Fruit fly (Drosophila melanogaster) whole organism, prepupa: ENCODE measurements around the gene Ran.
A peak's percentile ranks its signal among the peaks of the same experiment; 100 is the strongest.
"Not testable (repeated sequence)": the region's sequence is repeated elsewhere in the genome, so short reads cannot be mapped to it uniquely, and the experiment has no call there.

Experiments used
- Blimp-1 ChIP-seq: fragments of 200-800 bp; sonication (Bioruptor generic); optimal IDR thresholded peaks from 3 replicates; lab custom pipeline; 2017; ENCODE audit warnings: missing biosample characterization, missing genetic modification characterization, mild to moderate bottlenecking, moderate library complexity, missing genetic modification reagents
- CG11294 ChIP-seq: fragments of 200-800 bp; sonication (Bioruptor generic); IDR thresholded peaks from 2 replicates; pipeline ENCODE4 v1.3.6; 2022; ENCODE audit warnings: missing biosample characterization, missing genetic modification characterization
- CG11902 ChIP-seq: fragments of 200-800 bp; sonication (Bioruptor generic); optimal IDR thresholded peaks from 3 replicates; lab custom pipeline; 2016; ENCODE audit warnings: missing biosample characterization, missing genetic modification characterization
- CG1621 ChIP-seq: fragments of 200-800 bp; sonication (Bioruptor generic); optimal IDR thresholded peaks from 3 replicates; lab custom pipeline; 2018; ENCODE audit warnings: missing biosample characterization, mild to moderate bottlenecking, missing genetic modification characterization
- CG32006 ChIP-seq: fragments of 200-800 bp; sonication (Bioruptor generic); optimal IDR thresholded peaks from 3 replicates; lab custom pipeline; 2017; ENCODE audit warnings: missing biosample characterization, mild to moderate bottlenecking, missing genetic modification characterization
- CG34406 ChIP-seq: fragments of 200-800 bp; sonication (Bioruptor generic); optimal IDR thresholded peaks from 3 replicates; lab custom pipeline; 2016; ENCODE audit warnings: missing biosample characterization, missing genetic modification characterization
- CG3919 ChIP-seq: fragments of 200-800 bp; sonication (Bioruptor generic); optimal IDR thresholded peaks from 3 replicates; lab custom pipeline; 2016; ENCODE audit warnings: missing biosample characterization, missing genetic modification characterization
- CG4318 ChIP-seq: fragments of 200-800 bp; sonication (Bioruptor generic); optimal IDR thresholded peaks from 3 replicates; lab custom pipeline; 2017; ENCODE audit warnings: missing biosample characterization, mild to moderate bottlenecking, missing genetic modification characterization
- CG6276 ChIP-seq: fragments of 200-800 bp; sonication (Bioruptor generic); optimal IDR thresholded peaks from 2 replicates; lab custom pipeline; 2017; ENCODE audit warnings: missing biosample characterization, mild to moderate bottlenecking, missing genetic modification characterization
- CG6808 ChIP-seq: fragments of 200-800 bp; sonication (Bioruptor generic); optimal IDR thresholded peaks from 3 replicates; lab custom pipeline; 2017; ENCODE audit warnings: missing biosample characterization, missing genetic modification characterization, mild to moderate bottlenecking, moderate library complexity, missing genetic modification reagents
- CG6854 ChIP-seq: fragments of 200-800 bp; sonication (Bioruptor generic); optimal IDR thresholded peaks from 2 replicates; lab custom pipeline; 2017; ENCODE audit warnings: missing biosample characterization, mild to moderate bottlenecking, missing genetic modification characterization
- CG8119 ChIP-seq: fragments of 200-800 bp; sonication (Bioruptor generic); IDR thresholded peaks from 3 replicates; pipeline ENCODE4 v1.3.6; 2022; ENCODE audit warnings: missing biosample characterization, missing genetic modification characterization
- CG8319 ChIP-seq: fragments of 200-800 bp; sonication (Bioruptor generic); optimal IDR thresholded peaks from 3 replicates; lab custom pipeline; 2016; ENCODE audit warnings: missing biosample characterization, missing genetic modification characterization
- CG8632 ChIP-seq: fragments of 200-800 bp; sonication (Bioruptor generic); optimal IDR thresholded peaks from 3 replicates; lab custom pipeline; 2016; ENCODE audit warnings: missing biosample characterization, missing genetic modification characterization
- CG9139 ChIP-seq: fragments of 200-800 bp; sonication (Bioruptor generic); optimal IDR thresholded peaks from 3 replicates; lab custom pipeline; 2017; ENCODE audit warnings: missing biosample characterization, mild to moderate bottlenecking, missing genetic modification characterization
- Eip78C ChIP-seq: fragments of 200-800 bp; sonication (Bioruptor generic); peaks from one replicate; lab custom pipeline; 2016; ENCODE audit warnings: missing biosample characterization, missing genetic modification characterization
- Eip93F ChIP-seq: fragments of 200-800 bp; sonication (Bioruptor generic); optimal IDR thresholded peaks from 2 replicates; lab custom pipeline; 2016; ENCODE audit warnings: missing biosample characterization, mild to moderate bottlenecking, missing genetic modification characterization
- Ets21C ChIP-seq: fragments of 200-800 bp; sonication (Bioruptor generic); optimal IDR thresholded peaks from 3 replicates; lab custom pipeline; 2016; ENCODE audit warnings: missing biosample characterization, missing genetic modification characterization
- Ets96B ChIP-seq: fragments of 200-800 bp; optimal IDR thresholded peaks from 2 replicates; lab custom pipeline; 2019; ENCODE audit warnings: missing biosample characterization, mild to moderate bottlenecking, missing genetic modification characterization, moderate library complexity
- Gug ChIP-seq: fragments of 200-800 bp; sonication (Bioruptor generic); IDR thresholded peaks from 2 replicates; pipeline ENCODE4 v1.3.6; 2022; ENCODE audit warnings: missing biosample characterization, missing genetic modification characterization
- Hr38 ChIP-seq: sonication (Bioruptor generic); optimal IDR thresholded peaks from 2 replicates; lab custom pipeline; 2016; ENCODE audit warnings: missing biosample characterization, missing genetic modification characterization
- Hr39 ChIP-seq: fragments of 200-800 bp; sonication (Bioruptor generic); optimal IDR thresholded peaks from 2 replicates; lab custom pipeline; 2016; ENCODE audit warnings: missing biosample characterization, missing genetic modification characterization
- Lpt ChIP-seq: fragments of 200-800 bp; sonication (Bioruptor generic); optimal IDR thresholded peaks from 3 replicates; lab custom pipeline; 2016; ENCODE audit warnings: missing biosample characterization, missing genetic modification characterization
- Smox ChIP-seq: fragments of 200-800 bp; sonication (Bioruptor generic); optimal IDR thresholded peaks from 3 replicates; lab custom pipeline; 2016; ENCODE audit warnings: missing biosample characterization, missing genetic modification characterization
- Sox102F ChIP-seq: fragments of 200-800 bp; sonication (Bioruptor generic); optimal IDR thresholded peaks from 2 replicates; lab custom pipeline; 2016; ENCODE audit warnings: missing biosample characterization, mild to moderate bottlenecking, missing genetic modification characterization
- Sox15 ChIP-seq: fragments of 200-800 bp; sonication (Bioruptor generic); optimal IDR thresholded peaks from 3 replicates; lab custom pipeline; 2016; ENCODE audit warnings: missing biosample characterization, missing genetic modification characterization
- achi ChIP-seq: fragments of 200-800 bp; sonication (Bioruptor generic); optimal IDR thresholded peaks from 3 replicates; lab custom pipeline; 2016; ENCODE audit warnings: missing biosample characterization, missing genetic modification characterization
- dac ChIP-seq: fragments of 200-800 bp; sonication (Bioruptor generic); optimal IDR thresholded peaks from 2 replicates; lab custom pipeline; 2017; ENCODE audit warnings: missing biosample characterization, mild to moderate bottlenecking, missing genetic modification characterization
- dsx ChIP-seq: fragments of 200-800 bp; optimal IDR thresholded peaks from 3 replicates; lab custom pipeline; 2019; ENCODE audit warnings: missing biosample characterization, mild to moderate bottlenecking, missing genetic modification characterization, moderate library complexity; ENCODE audit not compliant: poor library complexity, severe bottlenecking
- fd59A ChIP-seq: fragments of 200-800 bp; sonication (Bioruptor generic); optimal IDR thresholded peaks from 2 replicates; lab custom pipeline; 2017; ENCODE audit warnings: missing biosample characterization, mild to moderate bottlenecking, missing genetic modification characterization, missing genetic modification reagents
- fd85E ChIP-seq: fragments of 200-800 bp; sonication (Bioruptor generic); optimal IDR thresholded peaks from 3 replicates; lab custom pipeline; 2016; ENCODE audit warnings: missing biosample characterization, missing genetic modification characterization
- fkh ChIP-seq: fragments of 200-800 bp; sonication (Bioruptor generic); optimal IDR thresholded peaks from 3 replicates; lab custom pipeline; 2017; ENCODE audit warnings: missing biosample characterization, mild to moderate bottlenecking, missing genetic modification characterization, moderate library complexity
- net ChIP-seq: fragments of 200-800 bp; sonication (Bioruptor generic); optimal IDR thresholded peaks from 3 replicates; lab custom pipeline; 2016; ENCODE audit warnings: missing biosample characterization, missing genetic modification characterization
- pdm3 ChIP-seq: fragments of 200-800 bp; sonication (Bioruptor generic); optimal IDR thresholded peaks from 3 replicates; lab custom pipeline; 2016; ENCODE audit warnings: missing biosample characterization, missing genetic modification characterization
- salr ChIP-seq, 2 experiments: fragments of 200-800 bp; sonication (Bioruptor generic); optimal IDR thresholded peaks; 3 replicates each; lab custom pipeline; 2016 to 2018; ENCODE audit warnings: missing biosample characterization in 2 of 2, missing genetic modification characterization in 2 of 2, mild to moderate bottlenecking in 1 of 2
- spab ChIP-seq: fragments of 200-800 bp; sonication (Bioruptor generic); optimal IDR thresholded peaks from 2 replicates; lab custom pipeline; 2017; ENCODE audit warnings: missing biosample characterization, mild to moderate bottlenecking, missing genetic modification characterization, missing genetic modification reagents
- ss ChIP-seq, 2 experiments: fragments of 200-800 bp; sonication (Bioruptor generic); optimal IDR thresholded peaks; 2 replicates in 1 of 2; 3 replicates in 1 of 2; lab custom pipeline; 2017 to 2018; ENCODE audit warnings: mild to moderate bottlenecking in 2 of 2, missing biosample characterization in 2 of 2, missing genetic modification characterization in 2 of 2, moderate library complexity in 1 of 2
- svp ChIP-seq: fragments of 200-800 bp; sonication (Bioruptor generic); peaks from one replicate; lab custom pipeline; 2016; ENCODE audit warnings: missing biosample characterization, missing genetic modification characterization
- topi ChIP-seq: fragments of 200-800 bp; sonication (Bioruptor generic); optimal IDR thresholded peaks from 3 replicates; lab custom pipeline; 2016; ENCODE audit warnings: missing biosample characterization, missing genetic modification characterization
- vri ChIP-seq: fragments of 200-800 bp; sonication (Bioruptor generic); optimal IDR thresholded peaks from 3 replicates; lab custom pipeline; 2016; ENCODE audit warnings: missing biosample characterization, mild to moderate bottlenecking, missing genetic modification characterization

Ran gene

dm6 chrX:11108148-11108844 lies 40.2 kb downstream of the Ran start, which contains the start of gene Hsp60A (continued):
- peak; percentile 48 for TF ChIP-seq Eip93F (GFP tag; lab: Kevin White, UChicago)
- TF ChIP-seq Hr39 (GFP tag; lab: Kevin White, UChicago): peak; percentile 35
- no peak for TF ChIP-seq fd59A (GFP tag; lab: Kevin White, UChicago)
- 0 out of 2 replicates have a peak, but pooled peaks have one; percentile 15 for TF ChIP-seq Gug (GFP tag; lab: Robert Waterston, UW)
- TF ChIP-seq Lpt (GFP tag; lab: Kevin White, UChicago): no peak
- no peak for TF ChIP-seq net (GFP tag; lab: Kevin White, UChicago)
- peak; percentile 97 for TF ChIP-seq vri
- TF ChIP-seq Sox102F (GFP tag; lab: Kevin White, UChicago): no peak
- peak; percentile 20 for TF ChIP-seq CG4318 (GFP tag; lab: Kevin White, UChicago)
- TF ChIP-seq CG8632: peak; percentile 2
- TF ChIP-seq fkh: no peak
- TF ChIP-seq CG6808: no peak
- peak; percentile 64 for TF ChIP-seq pdm3 (GFP tag; lab: Kevin White, UChicago)
- peak; percentile 84 for TF ChIP-seq svp (GFP tag; lab: Kevin White, UChicago)
- TF ChIP-seq CG8119: no peak
- TF ChIP-seq Eip78C (GFP tag; lab: Kevin White, UChicago): peak; percentile 78
- no peak for TF ChIP-seq CG11294 (GFP tag; lab: Robert Waterston, UW)
- peak; percentile 14 for TF ChIP-seq Sox15
- TF ChIP-seq Hr38: no peak
- no peak for TF ChIP-seq CG1621 (tag; lab: Kevin White, UChicago)
- TF ChIP-seq CG11902: no peak
- no peak for TF ChIP-seq CG9139 (GFP tag; lab: Kevin White, UChicago)
- peak; percentile 52 for TF ChIP-seq Ets96B (tag; lab: Kevin White, UChicago)
- TF ChIP-seq dsx: no peak
- TF ChIP-seq Ets21C (GFP tag; lab: Kevin White, UChicago): peak; percentile 45
- peak; percentile 52 for TF ChIP-seq achi (GFP tag; lab: Kevin White, UChicago)
- TF ChIP-seq ss (GFP tag; optimal IDR thresholded peaks at IDR 0.05; lab: Kevin White, UChicago): no peak
- no peak for TF ChIP-seq fd85E
- peak; percentile 50 for TF ChIP-seq Smox (GFP tag; lab: Kevin White, UChicago)
- peak; percentile 35 for TF ChIP-seq topi (GFP tag; lab: Kevin White, UChicago)
- TF ChIP-seq dac (GFP tag; lab: Kevin White, UChicago): no peak
- peak; percentile 34 for TF ChIP-seq CG6854 (GFP tag; lab: Kevin White, UChicago)
- TF ChIP-seq salr (GFP tag; optimal IDR thresholded peaks at IDR 0.05; lab: Kevin White, UChicago): peak in 1 of 2 experiments; percentile 31
- TF ChIP-seq CG8319: no peak
- peak; percentile 18 for TF ChIP-seq CG34406 (GFP tag; lab: Kevin White, UChicago)
- no peak for TF ChIP-seq spab
- TF ChIP-seq Blimp-1 (GFP tag; lab: Kevin White, UChicago): no peak
- TF ChIP-seq CG3919 (GFP tag; lab: Kevin White, UChicago): peak; percentile 46
- TF ChIP-seq CG32006 (GFP tag; lab: Kevin White, UChicago): peak; percentile 30

DNA sequence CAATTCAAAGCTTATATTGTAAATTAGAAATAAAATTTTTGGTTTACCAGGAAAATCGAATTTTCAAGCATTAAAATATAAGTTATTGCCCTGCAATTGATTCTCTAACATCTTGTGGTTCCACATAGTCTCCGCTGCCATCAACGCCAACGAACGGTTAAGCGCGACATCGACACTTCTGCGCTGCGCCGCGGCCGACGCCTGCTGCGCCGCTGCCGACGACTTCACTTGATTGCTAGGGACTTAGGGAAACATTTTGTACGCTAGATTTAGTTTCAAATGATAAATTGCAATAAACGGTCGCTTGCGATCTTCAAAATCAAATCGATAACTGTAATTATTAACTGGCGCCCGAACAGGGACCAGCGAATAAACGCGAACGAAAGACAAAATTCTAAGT lies 52.5 kb downstream of the Ran start, which contains the start of gene CG42249:
TSS of gene CG42249 (plus strand) at position 301 of the 400 bp plus-strand sequence.
- TF ChIP-seq CG6276; CG34406 (GFP tag; lab: Kevin White, UChicago); Sox15: not testable (repeated sequence)
